Worm (Caenorhabditis elegans) whole organism, late embryonic: ENCODE data around the gene M04B2.6.

Experiments
- ama-1 ChIP-seq: fragments of 150-350 bp; optimal IDR thresholded peaks from 2 replicates; lab custom pipeline; 2014
- ceh-24 ChIP-seq: sonication (generic microtip); optimal IDR thresholded peaks from 2 replicates; lab custom pipeline; 2016; ENCODE audit warnings: mild to moderate bottlenecking, missing genetic modification characterization, missing compliant biosample characterization
- eyg-1 ChIP-seq: sonication (generic microtip); optimal IDR thresholded peaks from 2 replicates; lab custom pipeline; 2016; ENCODE audit warnings: missing genotype, missing genetic modification characterization, missing compliant biosample characterization
- hlh-6 ChIP-seq: sonication (generic microtip); optimal IDR thresholded peaks from 2 replicates; lab custom pipeline; 2016; ENCODE audit warnings: missing genotype, missing genetic modification characterization, missing compliant biosample characterization
- odd-2 ChIP-seq: sonication (generic microtip); optimal IDR thresholded peaks from 2 replicates; lab custom pipeline; 2017; ENCODE audit warnings: antibody characterized with exemption, mild to moderate bottlenecking, missing genetic modification characterization, missing compliant biosample characterization
- pros-1 ChIP-seq: fragments of 150-350 bp; optimal IDR thresholded peaks from 2 replicates; lab custom pipeline; 2014; ENCODE audit warnings: missing biosample characterization, missing genetic modification reagents, missing genetic modification characterization
- sox-4 ChIP-seq: sonication (generic microtip); optimal IDR thresholded peaks from 2 replicates; lab custom pipeline; 2017; ENCODE audit warnings: mild to moderate bottlenecking, missing genetic modification characterization, inconsistent platforms, missing compliant biosample characterization
- ttx-3 ChIP-seq: sonication (generic microtip); optimal IDR thresholded peaks from 2 replicates; lab custom pipeline; 2016; ENCODE audit warnings: missing genetic modification reagents, missing genetic modification characterization, missing compliant biosample characterization

DNA sequence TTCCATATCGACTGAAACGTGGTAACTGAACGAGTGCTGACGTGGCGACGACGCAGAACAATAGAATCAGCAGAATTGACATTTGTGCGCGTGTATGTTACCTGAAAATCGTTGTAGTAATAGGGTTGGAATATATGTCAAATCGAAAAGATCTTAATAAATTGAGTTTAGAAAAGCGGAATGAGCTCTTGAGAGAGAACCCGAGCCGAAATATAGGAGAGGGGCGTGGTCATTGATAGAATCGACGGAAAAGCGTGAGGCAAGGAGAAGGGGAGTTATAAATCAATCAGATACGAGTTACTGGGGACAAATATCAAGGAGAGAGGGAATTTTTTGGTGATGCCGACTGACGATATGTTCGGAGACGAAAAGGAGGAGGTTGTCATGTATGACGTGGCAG lies at the start of gene M04B2.6:
- TF ChIP-seq ama-1 (no peak), eyg-1 (tag; lab: Kevin White, UChicago) (no peak), ceh-24 (no peak), ttx-3 (no peak), sox-4 (tag; lab: Kevin White, UChicago) (no peak), odd-2 (tag; lab: Kevin White, UChicago) (no peak), hlh-6 (tag; lab: Kevin White, UChicago) (no peak), pros-1 (no peak)
